Worm (Caenorhabditis elegans) whole organism, young adult: ENCODE data around the gene R07A4.4.

Source experiments
- B0261.1 ChIP-seq: sonication (generic microtip); optimal IDR thresholded peaks from 2 replicates; lab custom pipeline; 2016; ENCODE audit warnings: mild to moderate bottlenecking, missing genetic modification characterization, moderate library complexity, missing compliant biosample characterization
- F23B12.7 ChIP-seq: sonication (generic microtip); optimal IDR thresholded peaks from 2 replicates; lab custom pipeline; 2017; ENCODE audit warnings: missing genetic modification characterization, mild to moderate bottlenecking, missing compliant biosample characterization, antibody characterized with exemption, moderate library complexity; ENCODE audit not compliant: insufficient read depth
- F33H1.4 ChIP-seq: fragments of 200-800 bp; sonication (Bioruptor generic); IDR thresholded peaks from 2 replicates; pipeline ENCODE4 v1.3.6; 2022; ENCODE audit warnings: missing genetic modification reagents, missing genetic modification characterization, missing compliant biosample characterization
- F37B4.10 ChIP-seq: fragments of 200-800 bp; sonication (Bioruptor generic); IDR thresholded peaks from 2 replicates; pipeline ENCODE4 v1.3.6; 2022; ENCODE audit warnings: missing genetic modification characterization, missing compliant biosample characterization
- F57C9.4 ChIP-seq: sonication (generic microtip); optimal IDR thresholded peaks from 2 replicates; lab custom pipeline; 2017; ENCODE audit warnings: mild to moderate bottlenecking, missing genetic modification characterization, missing compliant biosample characterization
- K11D2.4 ChIP-seq: fragments of 200-800 bp; sonication (Bioruptor generic); IDR thresholded peaks from 2 replicates; pipeline ENCODE4 v1.3.6; 2022; ENCODE audit warnings: missing genetic modification reagents, missing genetic modification characterization, missing compliant biosample characterization
- K12H6.12 ChIP-seq: fragments of 200-800 bp; sonication (Bioruptor generic); optimal IDR thresholded peaks from 2 replicates; lab custom pipeline; 2018; ENCODE audit warnings: mild to moderate bottlenecking, missing genetic modification characterization, missing compliant biosample characterization
- T26A5.8 ChIP-seq: sonication (generic microtip); optimal IDR thresholded peaks from 2 replicates; lab custom pipeline; 2016; ENCODE audit warnings: missing genetic modification characterization, missing compliant biosample characterization
- ZK185.1 ChIP-seq: sonication (generic microtip); optimal IDR thresholded peaks from 2 replicates; lab custom pipeline; 2016; ENCODE audit warnings: mild to moderate bottlenecking, missing genetic modification characterization, missing compliant biosample characterization; ENCODE audit not compliant: poor library complexity, severe bottlenecking
- akir-1 ChIP-seq: fragments of 200-800 bp; sonication (Bioruptor generic); optimal IDR thresholded peaks from 2 replicates; lab custom pipeline; 2018; ENCODE audit warnings: mild to moderate bottlenecking, missing genetic modification characterization, moderate library complexity, missing compliant biosample characterization
- aptf-3 ChIP-seq: fragments of 200-800 bp; sonication (Bioruptor generic); IDR thresholded peaks from 2 replicates; pipeline ENCODE4 v1.3.6; 2022; ENCODE audit warnings: missing genetic modification characterization, missing compliant biosample characterization
- bed-1 ChIP-seq: fragments of 200-800 bp; sonication (Bioruptor generic); IDR thresholded peaks from 2 replicates; pipeline ENCODE4 v1.3.6; 2022; ENCODE audit warnings: missing genetic modification reagents, missing genetic modification characterization, missing compliant biosample characterization
- ccch-3 ChIP-seq: fragments of 200-800 bp; sonication (Bioruptor generic); optimal IDR thresholded peaks from 2 replicates; lab custom pipeline; 2018; ENCODE audit warnings: mild to moderate bottlenecking, missing genetic modification characterization, missing compliant biosample characterization
- cebp-1 ChIP-seq, 2 experiments: fragments of 200-800 bp in 1 of 2; sonication (Bioruptor generic) in 1 of 2; sonication (generic microtip) in 1 of 2; IDR thresholded peaks in 1 of 2; optimal IDR thresholded peaks in 1 of 2; 2 replicates each; pipeline versions ENCODE4 v1.3.6 to Lab custom; 2017 to 2022; ENCODE audit warnings: missing compliant biosample characterization in 2 of 2, missing genetic modification characterization in 2 of 2, mild to moderate bottlenecking in 1 of 2, missing genetic modification reagents in 1 of 2, moderate library complexity in 1 of 2
- cebp-2 ChIP-seq: fragments of 200-800 bp; sonication (Bioruptor generic); IDR thresholded peaks from 2 replicates; pipeline ENCODE4 v1.3.6; 2022; ENCODE audit warnings: missing genetic modification characterization, missing compliant biosample characterization
- die-1 ChIP-seq: sonication (generic microtip); optimal IDR thresholded peaks from 2 replicates; lab custom pipeline; 2016; ENCODE audit warnings: missing genotype, mild to moderate bottlenecking, missing genetic modification characterization, missing compliant biosample characterization
- egl-18 ChIP-seq: fragments of 200-800 bp; sonication (Bioruptor generic); IDR thresholded peaks from 2 replicates; pipeline ENCODE4 v1.3.6; 2022; ENCODE audit warnings: missing genetic modification reagents, missing genetic modification characterization, missing compliant biosample characterization
- gei-17 ChIP-seq: fragments of 200-800 bp; sonication (Bioruptor generic); optimal IDR thresholded peaks from 2 replicates; lab custom pipeline; 2018; ENCODE audit warnings: mild to moderate bottlenecking, missing genetic modification characterization, missing compliant biosample characterization
- hlh-12 ChIP-seq: sonication (generic microtip); optimal IDR thresholded peaks from 2 replicates; lab custom pipeline; 2016; ENCODE audit warnings: missing genetic modification characterization, missing compliant biosample characterization
- hlh-26 ChIP-seq: fragments of 200-800 bp; sonication (Bioruptor generic); conservative IDR thresholded peaks from 2 replicates; pipeline ENCODE4 v1.3.6; 2022; ENCODE audit warnings: missing genetic modification reagents, missing genetic modification characterization, missing compliant biosample characterization
- hrde-1 ChIP-seq: sonication (generic microtip); optimal IDR thresholded peaks from 2 replicates; lab custom pipeline; 2016; ENCODE audit warnings: missing genetic modification characterization, mild to moderate bottlenecking, missing compliant biosample characterization, moderate library complexity, missing genotype, missing genetic modification reagents, borderline replicate concordance
- let-526 ChIP-seq: fragments of 200-800 bp; sonication (Bioruptor generic); IDR thresholded peaks from 2 replicates; pipeline ENCODE4 v1.3.6; 2022; ENCODE audit warnings: missing genetic modification reagents, missing genetic modification characterization, missing compliant biosample characterization
- mel-28 ChIP-seq: sonication (generic microtip); optimal IDR thresholded peaks from 2 replicates; lab custom pipeline; 2016; ENCODE audit warnings: borderline replicate concordance, mild to moderate bottlenecking, missing genetic modification characterization, missing compliant biosample characterization
- mes-4 ChIP-seq: sonication (generic microtip); optimal IDR thresholded peaks from 2 replicates; lab custom pipeline; 2016; ENCODE audit warnings: missing genotype, missing genetic modification characterization, missing compliant biosample characterization
- nfya-1 ChIP-seq: sonication (generic microtip); optimal IDR thresholded peaks from 2 replicates; lab custom pipeline; 2017; ENCODE audit warnings: antibody characterized with exemption, missing compliant biosample characterization, missing genetic modification characterization, borderline replicate concordance; ENCODE audit not compliant: insufficient read depth
- nfya-2 ChIP-seq: fragments of 200-800 bp; sonication (Bioruptor generic); IDR thresholded peaks from 2 replicates; pipeline ENCODE4 v1.3.6; 2022; ENCODE audit warnings: missing genetic modification reagents, missing genetic modification characterization, missing compliant biosample characterization
- nhr-27 ChIP-seq: fragments of 200-800 bp; sonication (Bioruptor generic); optimal IDR thresholded peaks from 2 replicates; lab custom pipeline; 2018; ENCODE audit warnings: mild to moderate bottlenecking, missing genetic modification characterization, moderate library complexity, missing compliant biosample characterization
- nhr-80 ChIP-seq: sonication (generic microtip); optimal IDR thresholded peaks from 2 replicates; lab custom pipeline; 2016; ENCODE audit warnings: missing genetic modification characterization, missing compliant biosample characterization
- pha-4 ChIP-seq: fragments of 150-350 bp; sonication (generic microtip); optimal IDR thresholded peaks from 2 replicates; lab custom pipeline; 2014; ENCODE audit warnings: missing biosample characterization, missing genetic modification reagents, missing genetic modification characterization
- rcor-1 ChIP-seq: fragments of 200-800 bp; sonication (Bioruptor generic); IDR thresholded peaks from 2 replicates; pipeline ENCODE4 v1.3.6; 2022; ENCODE audit warnings: missing genetic modification reagents, missing genetic modification characterization, missing compliant biosample characterization
- rec-8 ChIP-seq, 2 experiments: sonication (generic microtip); optimal IDR thresholded peaks; 2 replicates each; lab custom pipeline; 2016; ENCODE audit warnings: mild to moderate bottlenecking in 2 of 2, missing genetic modification characterization in 2 of 2, missing genetic modification reagents in 2 of 2, missing genotype in 2 of 2, missing biosample characterization in 1 of 2, missing compliant biosample characterization in 1 of 2, moderate library complexity in 1 of 2
- snpc-1.1 ChIP-seq: sonication (generic microtip); optimal IDR thresholded peaks from 2 replicates; lab custom pipeline; 2017; ENCODE audit warnings: missing genetic modification characterization, mild to moderate bottlenecking, missing compliant biosample characterization, antibody characterized with exemption, moderate library complexity, missing genotype, missing genetic modification reagents; ENCODE audit not compliant: insufficient read depth
- tbx-9 ChIP-seq: sonication (generic microtip); optimal IDR thresholded peaks from 2 replicates; lab custom pipeline; 2016; ENCODE audit warnings: borderline replicate concordance, missing genetic modification characterization, inconsistent platforms, missing compliant biosample characterization
- tlf-1 ChIP-seq: fragments of 200-800 bp; sonication (Bioruptor generic); optimal IDR thresholded peaks from 2 replicates; lab custom pipeline; 2018; ENCODE audit warnings: mild to moderate bottlenecking, missing genetic modification characterization, missing compliant biosample characterization
- ztf-25 ChIP-seq: fragments of 200-800 bp; sonication (Bioruptor generic); IDR thresholded peaks from 2 replicates; pipeline ENCODE4 v1.3.6; 2022; ENCODE audit warnings: missing genetic modification reagents, missing genetic modification characterization, missing compliant biosample characterization
- ztf-26 ChIP-seq: sonication (generic microtip); optimal IDR thresholded peaks from 2 replicates; lab custom pipeline; 2017; ENCODE audit warnings: missing genetic modification characterization, missing compliant biosample characterization
- ztf-3 ChIP-seq: fragments of 200-800 bp; sonication (Bioruptor generic); optimal IDR thresholded peaks from 2 replicates; lab custom pipeline; 2018; ENCODE audit warnings: mild to moderate bottlenecking, missing genetic modification characterization, missing compliant biosample characterization
- ztf-6 ChIP-seq: fragments of 200-800 bp; sonication (Bioruptor generic); IDR thresholded peaks from 2 replicates; pipeline ENCODE4 v1.3.6; 2022; ENCODE audit warnings: missing genetic modification reagents, missing genetic modification characterization, missing compliant biosample characterization

R07A4.4 gene

DNA sequence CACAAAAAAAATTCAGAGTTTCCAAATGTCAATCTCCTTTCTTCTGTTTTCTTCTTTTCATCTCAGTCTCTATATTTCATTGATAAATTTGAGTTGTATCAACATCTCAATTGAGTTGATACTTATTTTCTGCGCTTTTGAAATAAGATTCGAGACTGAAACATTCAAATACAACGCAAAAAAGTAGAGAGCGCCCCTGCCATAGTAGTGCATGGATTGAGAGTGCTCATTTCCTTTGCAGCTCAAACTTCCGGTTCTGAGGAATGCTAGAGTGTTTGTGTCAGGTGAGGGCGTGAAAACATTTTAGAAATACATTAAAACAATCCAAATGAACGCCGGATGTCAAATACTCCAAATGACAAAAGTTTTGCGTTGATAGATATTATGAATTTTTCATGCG is 5.9 kb upstream of the R07A4.4 start (continued):
- no peak for TF ChIP-seq F57C9.4 (tag; lab: Kevin White, UChicago)
- TF ChIP-seq pha-4 (tag; lab: Kevin White, UChicago) = no peak
- TF ChIP-seq die-1 (tag; lab: Kevin White, UChicago) = no peak
- no peak for TF ChIP-seq K12H6.12 (tag; lab: Kevin White, UChicago)
- no peak for TF ChIP-seq bed-1 (GFP tag; lab: Robert Waterston, UW)

DNA sequence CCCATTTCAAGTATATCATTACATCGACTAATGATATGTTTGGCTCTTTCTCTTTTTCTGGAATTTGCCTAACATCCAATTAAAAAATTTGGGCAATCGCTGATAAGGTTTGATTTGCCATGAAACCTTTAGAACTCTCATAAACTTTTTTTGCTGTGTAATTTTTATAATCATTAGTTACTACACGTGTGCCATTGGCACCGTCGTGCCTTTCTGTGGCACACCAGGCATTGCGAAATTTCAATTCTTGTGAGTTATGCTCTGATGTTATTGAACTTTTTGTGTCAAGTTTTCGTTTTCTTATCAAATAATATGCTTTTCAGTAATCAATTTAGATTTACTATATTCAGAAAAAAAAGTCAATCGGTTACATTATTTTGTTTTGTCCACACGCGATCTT is 3.5 kb upstream of the R07A4.4 start:
- TF ChIP-seq aptf-3 (no peak), hlh-26 (GFP tag; lab: Robert Waterston, UW) (no peak), B0261.1 (tag; lab: Kevin White, UChicago) (no peak), ZK185.1 (tag; lab: Kevin White, UChicago) (no peak), ztf-6 (GFP tag; lab: Robert Waterston, UW) (no peak), F37B4.10 (GFP tag; lab: Robert Waterston, UW) (no peak), cebp-1 (GFP tag; IDR thresholded peaks at IDR 0.05; lab: Robert Waterston, UW) (peak; percentile 81), cebp-1 (tag; optimal IDR thresholded peaks at IDR 0.05; lab: Kevin White, UChicago) (peak; percentile 91), K12H6.12 (tag; lab: Kevin White, UChicago) (no peak), mel-28 (tag; lab: Kevin White, UChicago) (no peak), egl-18 (GFP tag; lab: Robert Waterston, UW) (no peak), let-526 (GFP tag; lab: Robert Waterston, UW) (no peak), hlh-12 (tag; lab: Kevin White, UChicago) (no peak), nfya-1 (tag; lab: Kevin White, UChicago) (no peak), nhr-80 (tag; lab: Kevin White, UChicago) (peak; percentile 6)

DNA sequence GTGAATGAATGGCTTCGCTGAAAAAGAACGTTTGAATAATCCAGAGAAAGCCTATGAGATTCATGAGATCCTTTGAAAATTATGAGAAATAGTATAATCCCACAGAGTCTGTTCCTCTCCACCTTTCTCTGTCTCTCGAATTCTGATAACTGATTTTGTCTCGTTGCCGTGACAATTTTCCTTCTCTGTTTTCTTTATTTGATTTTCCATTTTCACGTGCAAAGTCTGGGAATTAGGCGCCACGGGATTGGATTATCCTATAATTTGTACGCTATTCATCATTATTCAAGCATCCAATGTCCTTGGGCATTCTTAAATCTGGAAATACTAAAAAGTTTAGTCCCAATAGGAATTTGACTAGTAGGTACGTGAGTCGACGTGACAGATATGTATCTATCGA is 945 bp upstream of the R07A4.4 start:
- TF ChIP-seq nfya-2 (0 out of 2 replicates have a peak, but pooled peaks have one; percentile 12), snpc-1.1 (tag; lab: Kevin White, UChicago) (no peak)

DNA sequence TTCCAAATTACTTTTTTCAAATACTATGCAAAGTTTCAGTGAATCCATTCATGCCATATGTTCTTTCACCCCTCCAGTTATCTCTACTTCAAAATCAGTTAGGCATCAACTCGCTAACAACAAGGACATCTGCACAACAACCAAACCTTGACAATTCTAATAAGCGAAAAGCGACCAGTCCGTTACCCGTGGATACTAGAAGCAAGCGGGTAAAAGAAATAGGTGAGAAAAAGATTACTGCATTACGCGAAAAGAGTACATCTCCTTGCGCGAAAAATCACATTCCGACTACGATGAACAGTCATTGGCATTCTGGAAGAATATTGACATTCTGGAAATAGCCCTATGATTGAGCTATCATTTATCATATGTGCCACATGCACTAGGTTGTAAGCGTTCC is 1.3 kb downstream of the R07A4.4 start:
- peak; percentile 6 for TF ChIP-seq nhr-80 (tag; lab: Kevin White, UChicago)
- TF ChIP-seq rec-8 (tag; optimal IDR thresholded peaks at IDR 0.05; lab: Kevin White, UChicago) = no peak
- peak; percentile 89 for TF ChIP-seq gei-17
- TF ChIP-seq ztf-26 (tag; lab: Kevin White, UChicago) = peak; percentile 23
- TF ChIP-seq rcor-1 (GFP tag; lab: Robert Waterston, UW) = no peak
- peak; percentile 36 for TF ChIP-seq ZK185.1 (tag; lab: Kevin White, UChicago)
- 0 out of 2 replicates have a peak, but pooled peaks have one; percentile 37 for TF ChIP-seq K11D2.4 (GFP tag; lab: Robert Waterston, UW)

DNA sequence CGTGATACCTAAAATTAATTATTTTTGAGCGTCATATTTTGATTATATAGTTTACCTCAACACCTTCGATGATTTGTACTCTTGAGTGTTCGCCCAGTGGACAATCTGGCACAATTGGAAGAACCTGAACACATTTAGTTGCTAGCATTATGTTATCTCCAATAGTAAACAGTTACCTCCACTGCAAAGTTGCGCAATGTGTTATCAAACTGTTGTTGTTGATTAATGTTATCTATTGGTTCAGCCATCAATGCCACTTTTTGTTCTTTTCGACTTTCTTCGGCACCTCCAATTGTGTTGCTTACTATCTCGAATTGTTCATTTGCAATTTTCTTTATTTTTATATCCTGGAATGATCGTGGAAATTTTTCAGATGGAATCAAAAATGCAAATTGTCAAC is 3.0 kb downstream of the R07A4.4 start:
- no peak for TF ChIP-seq mes-4 (tag; lab: Kevin White, UChicago)
- TF ChIP-seq F33H1.4 (GFP tag; lab: Robert Waterston, UW) = no peak
- TF ChIP-seq nhr-27 (tag; lab: Kevin White, UChicago) = no peak
- TF ChIP-seq rcor-1 (GFP tag; lab: Robert Waterston, UW) = no peak
- no peak for TF ChIP-seq tbx-9 (tag; lab: Kevin White, UChicago)
- no peak for TF ChIP-seq hlh-26 (GFP tag; lab: Robert Waterston, UW)
- TF ChIP-seq cebp-2 = no peak
- TF ChIP-seq tlf-1 (GFP tag; lab: Kevin White, UChicago) = no peak
- TF ChIP-seq T26A5.8 (tag; lab: Kevin White, UChicago) = no peak
- TF ChIP-seq ccch-3 (GFP tag; lab: Kevin White, UChicago) = no peak
- TF ChIP-seq F23B12.7 (tag; lab: Kevin White, UChicago) = no peak
- no peak for TF ChIP-seq nfya-2
- no peak for TF ChIP-seq ztf-3 (GFP tag; lab: Kevin White, UChicago)
- TF ChIP-seq hrde-1 (tag; lab: Kevin White, UChicago) = no peak
- TF ChIP-seq akir-1 (GFP tag; lab: Kevin White, UChicago) = no peak
- TF ChIP-seq ztf-25 = no peak
